Worm (Caenorhabditis elegans): ENCODE data around the gene Y39B6A.27.

Y39B6A.27 gene

ce11 chrV:19027338-19027737 lies 4.2 kb upstream of the Y39B6A.27 start:
- TF ChIP-seq hrde-1 (tag; optimal IDR thresholded peaks at IDR 0.05; ENCODE audit: borderline replicate concordance) = no peak

ce11 chrV:19036061-19036460 lies 4.5 kb downstream of the Y39B6A.27 start:
- no peak for TF ChIP-seq ztf-3 (GFP tag; optimal IDR thresholded peaks at IDR 0.05)
- no peak for TF ChIP-seq mes-4 (tag; optimal IDR thresholded peaks at IDR 0.05)
- no peak for TF ChIP-seq aptf-3 (GFP tag; IDR thresholded peaks at IDR 0.05)
- TF ChIP-seq F10E7.11 (tag; optimal IDR thresholded peaks at IDR 0.05) = no peak
- TF ChIP-seq snpc-3.4 (tag; optimal IDR thresholded peaks at IDR 0.05) = no peak
- no peak for TF ChIP-seq C06A6.2 (GFP tag; conservative IDR thresholded peaks at IDR 0.05)
- no peak for TF ChIP-seq cebp-1 (GFP tag; IDR thresholded peaks at IDR 0.05)
- no peak for TF ChIP-seq cebp-1 (tag; optimal IDR thresholded peaks at IDR 0.05)
- no peak for TF ChIP-seq pbrm-1 (GFP tag; IDR thresholded peaks at IDR 0.05)

DNA sequence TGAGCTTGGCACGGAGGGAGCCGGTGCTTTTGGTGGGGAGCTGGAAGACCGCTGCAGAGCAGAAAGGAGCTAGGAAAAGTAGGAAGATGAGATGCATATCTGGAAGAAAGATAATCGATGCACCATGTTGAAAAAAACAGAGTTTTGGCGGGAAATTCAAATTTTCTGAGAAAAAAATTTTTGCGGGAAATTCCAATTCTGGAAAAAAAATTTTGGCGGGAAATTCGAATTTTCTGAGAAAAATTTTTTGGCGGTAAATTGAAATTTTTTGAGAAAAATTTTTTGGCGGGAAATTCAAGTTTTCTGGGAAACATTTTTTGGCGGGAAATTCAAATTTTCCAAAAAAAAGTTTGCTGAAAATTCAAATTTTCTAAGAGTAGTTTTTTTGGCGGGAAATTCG lies 5.7 kb downstream of the Y39B6A.27 start, which contains the start of gene asp-17:
TSS of gene asp-17 (minus strand) at position 101 of the 400 bp plus-strand sequence.
- TF ChIP-seq attf-3 (GFP tag; conservative IDR thresholded peaks at IDR 0.05) (no peak), unc-62 (GFP tag; optimal IDR thresholded peaks at IDR 0.05) (no peak), attf-6 (GFP tag; IDR thresholded peaks at IDR 0.05) (no peak), rpc-1 (optimal IDR thresholded peaks at IDR 0.05) (no peak), rpc-1 (tag; optimal IDR thresholded peaks at IDR 0.05) (no peak), nhr-90 (tag; optimal IDR thresholded peaks at IDR 0.05) (no peak), hmg-20 (GFP tag; IDR thresholded peaks at IDR 0.05) (no peak)

ce11 chrV:19042256-19042655 lies 10.7 kb downstream of the Y39B6A.27 start, which contains the start of gene asp-16:
TSS of gene asp-16 (minus strand) at chrV:19042605.
- TF ChIP-seq nfyb-1 (GFP tag; IDR thresholded peaks at IDR 0.05) = no peak
- TF ChIP-seq zfh-2 (GFP tag; conservative IDR thresholded peaks at IDR 0.05) = peak; percentile 68
- peak; percentile 41; the same call in 1 of the 2 replicates for TF ChIP-seq egrh-3 (GFP tag; IDR thresholded peaks at IDR 0.05)

ce11 chrV:19044753-19045152 lies 13.2 kb downstream of the Y39B6A.27 start, which contains the start of gene asp-15:
TSS of gene asp-15 (minus strand) at chrV:19044853.
- TF ChIP-seq lin-26 (GFP tag; IDR thresholded peaks at IDR 0.05) (0 out of 2 replicates have a peak, but pooled peaks have one; percentile 12), lin-35 (GFP tag; optimal IDR thresholded peaks at IDR 0.05) (no peak)

ce11 chrV:19047442-19047841 lies 15.9 kb downstream of the Y39B6A.27 start:
- TF ChIP-seq zfh-2 (GFP tag; conservative IDR thresholded peaks at IDR 0.05) (peak; percentile 73), mcd-1 (GFP tag; IDR thresholded peaks at IDR 0.05) (0 out of 2 replicates have a peak, but pooled peaks have one; percentile 11), F22D6.2 (tag; optimal IDR thresholded peaks at IDR 0.05) (no peak)

ce11 chrV:19049140-19050092 lies 17.9 kb downstream of the Y39B6A.27 start:
- TF ChIP-seq attf-3 (GFP tag; conservative IDR thresholded peaks at IDR 0.05) (no peak), mcd-1 (GFP tag; IDR thresholded peaks at IDR 0.05) (no peak), pbrm-1 (GFP tag; IDR thresholded peaks at IDR 0.05) (peak; percentile 39; the same call in 1 of the 2 replicates), ceh-79 (tag; optimal IDR thresholded peaks at IDR 0.05) (no peak), T07F8.4 (tag; optimal IDR thresholded peaks at IDR 0.05) (no peak), Y79H2A.3 (GFP tag; conservative IDR thresholded peaks at IDR 0.05) (0 out of 2 replicates have a peak, but pooled peaks have one; percentile 48), tbp1 (GFP tag; optimal IDR thresholded peaks at IDR 0.05) (no peak), ceh-40 (GFP tag; IDR thresholded peaks at IDR 0.05) (no peak), Y56A3A.18 (GFP tag; IDR thresholded peaks at IDR 0.05) (peak; percentile 37; the same call in 1 of the 2 replicates), lsy-27 (tag; optimal IDR thresholded peaks at IDR 0.05; ENCODE audit: borderline replicate concordance, insufficient read depth) (no peak), Y95B8A.8 (GFP tag; IDR thresholded peaks at IDR 0.05) (0 out of 2 replicates have a peak, but pooled peaks have one; percentile 50), C06A6.2 (GFP tag; conservative IDR thresholded peaks at IDR 0.05) (no peak), nhr-80 (tag; optimal IDR thresholded peaks at IDR 0.05) (peak; percentile 59), F23B12.7 (tag; optimal IDR thresholded peaks at IDR 0.05; ENCODE audit: insufficient read depth) (peak; percentile 27), madf-10 (tag; optimal IDR thresholded peaks at IDR 0.05) (peak; percentile 24), repo-1 (tag; optimal IDR thresholded peaks at IDR 0.05) (no peak)

All from whole organism, young adult.